Worm (Caenorhabditis elegans) whole organism, young adult: ENCODE measurements around the gene skpt-1.

Source experiments
- F22D6.2 ChIP-seq: sonication (generic microtip); optimal IDR thresholded peaks from 2 replicates; lab custom pipeline; 2016; ENCODE audit warnings: mild to moderate bottlenecking, missing genetic modification characterization, missing compliant biosample characterization
- ama-1 ChIP-seq, 3 experiments: fragments of 150-350 bp in 1 of 3; sonication (generic microtip) in 2 of 3; optimal IDR thresholded peaks; 2 replicates each; lab custom pipeline; 2014 to 2018; ENCODE audit warnings: missing biosample characterization in 2 of 3, missing genetic modification characterization in 2 of 3, missing genetic modification reagents in 2 of 3

ce11 chrIII:5448177-5448576, at the start of gene skpt-1:
- TF ChIP-seq F22D6.2 (tag; lab: Kevin White, UChicago) (no peak), ama-1 (optimal IDR thresholded peaks at IDR 0.05; lab: Kevin White, UChicago) (no peak), ama-1 (GFP tag; optimal IDR thresholded peaks at IDR 0.05; lab: Kevin White, UChicago) (no peak)
